Fruit fly (Drosophila melanogaster): ENCODE measurements around the gene CG42540.

DNA sequence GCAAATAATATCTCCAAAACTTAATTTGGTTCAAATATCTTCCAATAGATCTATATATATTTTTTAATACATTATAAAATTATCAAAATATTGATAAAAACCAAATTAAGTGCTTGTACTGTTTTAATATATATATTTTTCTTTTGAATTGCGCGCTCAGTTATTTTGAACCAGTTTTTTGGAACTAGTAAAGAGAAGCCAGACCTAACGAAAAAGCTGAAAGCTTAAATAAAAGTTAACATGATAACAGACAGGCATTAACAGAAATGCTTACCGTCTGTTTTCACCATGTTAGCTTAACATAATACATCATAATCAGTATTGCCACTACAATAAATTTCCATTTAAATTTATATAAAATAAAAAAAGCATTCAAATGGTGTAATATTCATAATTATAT is 45.6 kb upstream of the CG42540 start:
- no peak for TF ChIP-seq Crg-1 (GFP tag; optimal IDR thresholded peaks at IDR 0.05)
- TF ChIP-seq pad (GFP tag; optimal IDR thresholded peaks at IDR 0.05), result no peak

Measured in whole organism, adult.